Worm (Caenorhabditis elegans) whole organism, mixed stage, embryonic: Measurements from ENCODE around the gene B0432.11.

Source experiments
- M03D4.4 ChIP-seq: sonication (generic microtip); optimal IDR thresholded peaks from 2 replicates; lab custom pipeline; 2017; ENCODE audit warnings: mild to moderate bottlenecking, missing genetic modification characterization, missing compliant biosample characterization
- blmp-1 ChIP-seq: fragments of 150-350 bp; optimal IDR thresholded peaks from 2 replicates; lab custom pipeline; 2014; ENCODE audit warnings: missing biosample characterization, missing genetic modification characterization
- ceh-39 ChIP-seq: fragments of 150-350 bp; optimal IDR thresholded peaks from 2 replicates; lab custom pipeline; 2014; ENCODE audit warnings: missing biosample characterization, missing genetic modification characterization
- ceh-43 ChIP-seq: fragments of 200-800 bp; sonication (Bioruptor generic); optimal IDR thresholded peaks from 2 replicates; lab custom pipeline; 2018; ENCODE audit warnings: mild to moderate bottlenecking, missing genetic modification characterization, moderate library complexity, missing compliant biosample characterization
- ceh-83 ChIP-seq: fragments of 200-800 bp; sonication (Bioruptor generic); optimal IDR thresholded peaks from 2 replicates; lab custom pipeline; 2018; ENCODE audit warnings: mild to moderate bottlenecking, missing genetic modification characterization, missing compliant biosample characterization
- ces-1 ChIP-seq: fragments of 150-350 bp; optimal IDR thresholded peaks from 2 replicates; lab custom pipeline; 2014; ENCODE audit warnings: missing biosample characterization, missing genetic modification reagents, missing genetic modification characterization
- elt-1 ChIP-seq: sonication (generic microtip); optimal IDR thresholded peaks from 2 replicates; lab custom pipeline; 2017; ENCODE audit warnings: missing genetic modification characterization, mild to moderate bottlenecking, missing compliant biosample characterization, antibody characterized with exemption, moderate library complexity, borderline replicate concordance; ENCODE audit not compliant: insufficient read depth
- elt-3 ChIP-seq: fragments of 150-350 bp; optimal IDR thresholded peaks from 2 replicates; lab custom pipeline; 2014; ENCODE audit warnings: missing biosample characterization, missing genetic modification characterization
- flh-1 ChIP-seq: fragments of 200-800 bp; sonication (Bioruptor generic); optimal IDR thresholded peaks from 2 replicates; lab custom pipeline; 2018; ENCODE audit warnings: mild to moderate bottlenecking, missing genetic modification characterization, moderate library complexity, missing compliant biosample characterization
- hlh-1 ChIP-seq: fragments of 150-350 bp; optimal IDR thresholded peaks from 2 replicates; lab custom pipeline; 2014; ENCODE audit warnings: missing biosample characterization, missing genetic modification reagents, missing genetic modification characterization
- lin-13 ChIP-seq: fragments of 150-350 bp; optimal IDR thresholded peaks from 2 replicates; lab custom pipeline; 2014; ENCODE audit warnings: missing biosample characterization, missing genetic modification characterization
- lin-32 ChIP-seq: fragments of 200-800 bp; sonication (Bioruptor generic); optimal IDR thresholded peaks from 2 replicates; lab custom pipeline; 2018; ENCODE audit warnings: mild to moderate bottlenecking, missing genetic modification characterization, missing compliant biosample characterization
- lsy-2 ChIP-seq: fragments of 150-350 bp; optimal IDR thresholded peaks from 2 replicates; lab custom pipeline; 2014; ENCODE audit warnings: missing biosample characterization, missing genetic modification characterization
- mab-5 ChIP-seq: fragments of 150-350 bp; optimal IDR thresholded peaks from 2 replicates; lab custom pipeline; 2014; ENCODE audit warnings: missing biosample characterization, missing genetic modification characterization
- mep-1 ChIP-seq: fragments of 150-350 bp; optimal IDR thresholded peaks from 2 replicates; lab custom pipeline; 2017; ENCODE audit warnings: missing biosample characterization, missing genetic modification reagents, missing genetic modification characterization, inconsistent platforms
- mls-2 ChIP-seq: sonication (generic microtip); optimal IDR thresholded peaks from 2 replicates; lab custom pipeline; 2016; ENCODE audit warnings: mild to moderate bottlenecking, missing genetic modification characterization, moderate library complexity, missing compliant biosample characterization
- nhr-12 ChIP-seq: fragments of 150-350 bp; optimal IDR thresholded peaks from 2 replicates; lab custom pipeline; 2014; ENCODE audit warnings: missing biosample characterization, missing genetic modification characterization
- nhr-237 ChIP-seq: fragments of 150-350 bp; optimal IDR thresholded peaks from 2 replicates; lab custom pipeline; 2014; ENCODE audit warnings: missing biosample characterization, missing genetic modification characterization
- nhr-28 ChIP-seq: fragments of 150-350 bp; optimal IDR thresholded peaks from 2 replicates; lab custom pipeline; 2014; ENCODE audit warnings: missing biosample characterization, missing genetic modification characterization
- nhr-76 ChIP-seq: sonication (generic microtip); optimal IDR thresholded peaks from 2 replicates; lab custom pipeline; 2017; ENCODE audit warnings: missing biosample characterization, missing genetic modification characterization
- sem-2 ChIP-seq: fragments of 200-800 bp; sonication (Bioruptor generic); optimal IDR thresholded peaks from 2 replicates; lab custom pipeline; 2018; ENCODE audit warnings: mild to moderate bottlenecking, missing genetic modification characterization, missing compliant biosample characterization
- snpc-4 ChIP-seq: fragments of 150-350 bp; optimal IDR thresholded peaks from 2 replicates; lab custom pipeline; 2014; ENCODE audit warnings: missing biosample characterization, missing genetic modification characterization
- sptf-1 ChIP-seq: sonication (generic microtip); optimal IDR thresholded peaks from 2 replicates; lab custom pipeline; 2017; ENCODE audit warnings: mild to moderate bottlenecking, missing genetic modification characterization, moderate library complexity, missing compliant biosample characterization
- unc-120 ChIP-seq: sonication (generic microtip); optimal IDR thresholded peaks from 2 replicates; lab custom pipeline; 2017; ENCODE audit warnings: missing genetic modification characterization, missing compliant biosample characterization; ENCODE audit not compliant: poor library complexity, severe bottlenecking
- unc-39 ChIP-seq: fragments of 150-350 bp; optimal IDR thresholded peaks from 2 replicates; lab custom pipeline; 2014; ENCODE audit warnings: missing biosample characterization, missing genetic modification characterization
- unc-62 ChIP-seq: fragments of 150-350 bp; optimal IDR thresholded peaks from 2 replicates; lab custom pipeline; 2014; ENCODE audit warnings: missing biosample characterization, missing genetic modification reagents, missing genetic modification characterization
- zip-8 ChIP-seq: fragments of 150-350 bp; optimal IDR thresholded peaks from 2 replicates; lab custom pipeline; 2014; ENCODE audit warnings: missing biosample characterization, missing genetic modification characterization
- ztf-11 ChIP-seq: fragments of 150-350 bp; optimal IDR thresholded peaks from 2 replicates; lab custom pipeline; 2014; ENCODE audit warnings: missing biosample characterization, missing genetic modification characterization

Gene B0432.11

ce11 chrII:307154-307553 is 12.6 kb upstream of the B0432.11 start, which contains the start of gene K01A2.4:
Gene K01A2.4, plus strand, starts transcription at chrII:307454.
- TF ChIP-seq ceh-83 (GFP tag; lab: Kevin White, UChicago), result no peak
- TF ChIP-seq nhr-237 (tag; lab: Kevin White, UChicago), result no peak
- no peak for TF ChIP-seq ceh-39 (tag; lab: Kevin White, UChicago)
- TF ChIP-seq sptf-1, result no peak

ce11 chrII:305645-306044 is 11.1 kb upstream of the B0432.11 start, which contains the start of gene col-69:
Gene col-69, minus strand, starts transcription at chrII:305745.
- TF ChIP-seq ceh-43, result no peak
- TF ChIP-seq unc-39 (tag; lab: Kevin White, UChicago), result no peak
- TF ChIP-seq elt-1 (tag; lab: Kevin White, UChicago), result no peak
- TF ChIP-seq elt-3 (tag; lab: Kevin White, UChicago), result no peak
- no peak for TF ChIP-seq ceh-83 (GFP tag; lab: Kevin White, UChicago)

ce11 chrII:303927-304711 is 9.6 kb upstream of the B0432.11 start:
- TF ChIP-seq unc-120 (tag; lab: Kevin White, UChicago) (no peak), flh-1 (GFP tag; lab: Kevin White, UChicago) (no peak), unc-39 (tag; lab: Kevin White, UChicago) (no peak), sptf-1 (no peak), mls-2 (no peak), unc-62 (GFP tag; lab: Kevin White, UChicago) (no peak), lin-13 (no peak), sem-2 (GFP tag; lab: Kevin White, UChicago) (no peak), nhr-12 (tag; lab: Kevin White, UChicago) (no peak), nhr-28 (tag; lab: Kevin White, UChicago) (no peak), zip-8 (tag; lab: Kevin White, UChicago) (no peak)

- TF ChIP-seq blmp-1 (tag; lab: Kevin White, UChicago), result peak; percentile 95
- TF ChIP-seq ces-1, result no peak
- peak; percentile 40 for TF ChIP-seq unc-62 (GFP tag; lab: Kevin White, UChicago)
- TF ChIP-seq nhr-237 (tag; lab: Kevin White, UChicago), result no peak
- TF ChIP-seq hlh-1 (tag; lab: Kevin White, UChicago), result no peak
Measured at ce11 chrII:300977-301772, 6.7 kb upstream of the B0432.11 start, which contains the start of gene K01A2.5. Gene K01A2.5, plus strand, starts transcription at chrII:301273.

DNA sequence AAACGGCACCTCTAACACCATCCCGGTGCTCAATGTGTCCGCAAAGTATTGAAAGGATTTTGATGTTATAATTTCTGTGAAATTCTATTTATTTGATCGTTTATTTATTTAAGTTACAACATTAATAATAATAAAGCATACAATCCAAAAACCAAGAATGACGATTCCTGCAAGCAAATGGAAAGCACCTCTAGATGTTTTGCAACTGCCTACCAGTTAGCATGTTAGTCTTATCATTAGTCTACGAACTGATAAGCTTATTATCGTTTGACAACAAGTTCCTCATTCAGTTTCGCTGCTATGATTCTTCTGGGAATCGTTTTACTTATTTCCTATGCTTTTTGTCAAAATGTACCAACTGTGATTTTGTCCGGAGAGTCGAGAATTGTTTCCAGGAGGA is 5.2 kb upstream of the B0432.11 start, which contains the start of gene K01A2.6:
TSS of gene K01A2.6 (plus strand) at position 301 of the 400 bp plus-strand sequence.
- TF ChIP-seq nhr-12 (tag; lab: Kevin White, UChicago) (no peak), M03D4.4 (no peak), lin-32 (GFP tag; lab: Kevin White, UChicago) (no peak), elt-1 (tag; lab: Kevin White, UChicago) (no peak), mab-5 (no peak), ceh-39 (tag; lab: Kevin White, UChicago) (no peak), nhr-76 (no peak), mep-1 (tag; lab: Kevin White, UChicago) (no peak), ztf-11 (tag; lab: Kevin White, UChicago) (no peak), flh-1 (GFP tag; lab: Kevin White, UChicago) (no peak), snpc-4 (no peak), lsy-2 (no peak)
